Worm (Caenorhabditis elegans): ENCODE measurements around the gene ttr-27.
A peak's percentile ranks its signal among the peaks of the same experiment; 100 is the strongest.

ce11 chrV:12869948-12870347 is 34.0 kb downstream of the ttr-27 start, which contains the start of gene T07F10.3:
- TF ChIP-seq him-1 (tag; optimal IDR thresholded peaks at IDR 0.05) (peak; percentile 82), W03F9.2 (tag; optimal IDR thresholded peaks at IDR 0.05) (peak; percentile 78), dao-5 (tag; optimal IDR thresholded peaks at IDR 0.05) (no peak)

Data from whole organism, L4/young adult.